Worm (Caenorhabditis elegans) whole organism, L1 larva: ENCODE results near the gene K04A8.19.

ENCODE experiments used
- ama-1 ChIP-seq: fragments of 150-350 bp; optimal IDR thresholded peaks from 2 replicates; lab custom pipeline; 2014
- dpl-1 ChIP-seq, 3 experiments: fragments of 150-350 bp in 2 of 3; sonication (generic microtip) in 1 of 3; optimal IDR thresholded peaks; 2 replicates each; lab custom pipeline; 2014 to 2017; ENCODE audit warnings: missing biosample characterization in 3 of 3, missing genetic modification characterization in 3 of 3, missing genetic modification reagents in 3 of 3
- efl-1 ChIP-seq, 4 experiments: fragments of 150-350 bp; optimal IDR thresholded peaks in 3 of 4; peaks in 1 of 4; 1 replicate in 1 of 4; 2 replicates in 3 of 4; lab custom pipeline; 2014; ENCODE audit warnings: missing biosample characterization in 2 of 4, missing genetic modification characterization in 2 of 4, missing genetic modification reagents in 2 of 4
- fos-1 ChIP-seq: fragments of 150-350 bp; optimal IDR thresholded peaks from 2 replicates; lab custom pipeline; 2014; ENCODE audit warnings: missing biosample characterization, missing genetic modification characterization
- jun-1 ChIP-seq: fragments of 150-350 bp; optimal IDR thresholded peaks from 2 replicates; lab custom pipeline; 2014; ENCODE audit warnings: missing biosample characterization, missing genetic modification reagents, missing genetic modification characterization
- lin-15B ChIP-seq: fragments of 150-350 bp; sonication (generic microtip); optimal IDR thresholded peaks from 3 replicates; lab custom pipeline; 2014; ENCODE audit warnings: missing biosample characterization, missing genetic modification characterization
- lir-3 ChIP-seq: sonication (generic microtip); optimal IDR thresholded peaks from 2 replicates; lab custom pipeline; 2016; ENCODE audit warnings: mild to moderate bottlenecking, missing genetic modification characterization, moderate library complexity, missing compliant biosample characterization; ENCODE audit not compliant: poor library complexity
- nhr-28 ChIP-seq: fragments of 150-350 bp; optimal IDR thresholded peaks from 2 replicates; lab custom pipeline; 2014; ENCODE audit warnings: missing biosample characterization, missing genetic modification characterization
- nhr-71 ChIP-seq: sonication (generic microtip); optimal IDR thresholded peaks from 2 replicates; lab custom pipeline; 2016; ENCODE audit warnings: mild to moderate bottlenecking, missing genetic modification characterization, moderate library complexity, missing compliant biosample characterization
- skn-1 ChIP-seq: fragments of 150-350 bp; optimal IDR thresholded peaks from 2 replicates; lab custom pipeline; 2014; ENCODE audit warnings: missing biosample characterization, missing genetic modification characterization
- unc-62 ChIP-seq: fragments of 150-350 bp; optimal IDR thresholded peaks from 2 replicates; lab custom pipeline; 2014; ENCODE audit warnings: missing biosample characterization, missing genetic modification reagents, missing genetic modification characterization
- vab-15 ChIP-seq: sonication (generic microtip); optimal IDR thresholded peaks from 2 replicates; lab custom pipeline; 2017; ENCODE audit warnings: missing genotype, mild to moderate bottlenecking, missing genetic modification characterization, missing compliant biosample characterization
- ztf-4 ChIP-seq: fragments of 150-350 bp; optimal IDR thresholded peaks from 2 replicates; lab custom pipeline; 2014; ENCODE audit warnings: missing biosample characterization, missing genetic modification characterization

- TF ChIP-seq ama-1 (lab: Kevin White, UChicago): no peak
- TF ChIP-seq vab-15 (tag; lab: Kevin White, UChicago): no peak
- no peak for TF ChIP-seq efl-1 (optimal IDR thresholded peaks at IDR 0.05; lab: Kevin White, UChicago)
- TF ChIP-seq efl-1 (GFP tag; optimal IDR thresholded peaks at IDR 0.05 in 1 of 2; lab: Kevin White, UChicago): no peak
- no peak for TF ChIP-seq fos-1 (tag; lab: Kevin White, UChicago)
- TF ChIP-seq lir-3: no peak
- TF ChIP-seq skn-1 (tag; lab: Kevin White, UChicago): no peak
- TF ChIP-seq nhr-71 (tag; lab: Kevin White, UChicago): no peak
- TF ChIP-seq nhr-28 (tag; lab: Kevin White, UChicago): no peak
- no peak for TF ChIP-seq ztf-4
- no peak for TF ChIP-seq jun-1 (tag; lab: Kevin White, UChicago)
- TF ChIP-seq unc-62: no peak
- no peak for TF ChIP-seq dpl-1 (GFP tag; optimal IDR thresholded peaks at IDR 0.05; lab: Kevin White, UChicago)
- TF ChIP-seq lin-15B (tag; lab: Kevin White, UChicago): no peak
These were observed 11.7 kb upstream of the K04A8.19 start, which contains the start of gene K04A8.1 for ce11 chrV:6565851-6566386.
